Fruit fly (Drosophila melanogaster) whole organism, embryonic: ENCODE data around the gene CG10874.

ENCODE experiments used
- Asciz ChIP-seq: fragments of 200-800 bp; sonication (Bioruptor generic); optimal IDR thresholded peaks from 2 replicates; lab custom pipeline; 2017; ENCODE audit warnings: missing biosample characterization, mild to moderate bottlenecking, missing genetic modification characterization, missing genetic modification reagents
- B-H1 ChIP-seq: fragments of 200-800 bp; sonication (Bioruptor generic); IDR thresholded peaks from 3 replicates; pipeline ENCODE4 v1.3.6; 2022; ENCODE audit warnings: missing biosample characterization, missing genetic modification characterization
- CG11093 ChIP-seq: fragments of 200-800 bp; sonication (Bioruptor generic); IDR thresholded peaks from 3 replicates; pipeline ENCODE4 v1.3.6; 2022; ENCODE audit warnings: missing biosample characterization, missing genetic modification characterization
- CG12659 ChIP-seq: fragments of 200-800 bp; sonication (Bioruptor generic); optimal IDR thresholded peaks from 3 replicates; lab custom pipeline; 2017; ENCODE audit warnings: mild to moderate bottlenecking, missing biosample characterization, missing genetic modification reagents, missing genetic modification characterization
- CG1602 ChIP-seq: fragments of 200-800 bp; sonication (Bioruptor generic); optimal IDR thresholded peaks from 3 replicates; lab custom pipeline; 2016; ENCODE audit warnings: missing biosample characterization, missing genetic modification characterization
- CG1603 ChIP-seq: fragments of 200-800 bp; sonication (Bioruptor generic); optimal IDR thresholded peaks from 2 replicates; lab custom pipeline; 2019; ENCODE audit warnings: missing biosample characterization, mild to moderate bottlenecking, missing genetic modification characterization, moderate library complexity
- CG16813 ChIP-seq: fragments of 200-800 bp; sonication (Bioruptor generic); IDR thresholded peaks from 3 replicates; pipeline ENCODE4 v1.3.6; 2022; ENCODE audit warnings: missing biosample characterization, missing genetic modification characterization; ENCODE audit not compliant: partially characterized antibody
- CG17385 ChIP-seq: fragments of 200-800 bp; sonication (Bioruptor generic); optimal IDR thresholded peaks from 3 replicates; lab custom pipeline; 2018; ENCODE audit warnings: missing biosample characterization, mild to moderate bottlenecking, missing genetic modification characterization
- CG17912 ChIP-seq: fragments of 200-800 bp; sonication (Bioruptor generic); optimal IDR thresholded peaks from 2 replicates; lab custom pipeline; 2018; ENCODE audit warnings: missing biosample characterization, mild to moderate bottlenecking, missing genetic modification characterization
- CG18262 ChIP-seq: fragments of 200-800 bp; optimal IDR thresholded peaks from 3 replicates; lab custom pipeline; 2019; ENCODE audit warnings: missing biosample characterization, mild to moderate bottlenecking, missing genetic modification characterization, moderate library complexity
- CG2116 ChIP-seq: fragments of 200-800 bp; sonication (Bioruptor generic); optimal IDR thresholded peaks from 3 replicates; lab custom pipeline; 2018; ENCODE audit warnings: missing biosample characterization, mild to moderate bottlenecking, missing genetic modification characterization
- CG4360 ChIP-seq: fragments of 200-800 bp; sonication (Bioruptor generic); IDR thresholded peaks from 2 replicates; pipeline ENCODE4 v1.3.6; 2022; ENCODE audit warnings: missing biosample characterization, missing genetic modification characterization
- CG7271 ChIP-seq: fragments of 200-800 bp; sonication (Bioruptor generic); optimal IDR thresholded peaks from 2 replicates; lab custom pipeline; 2018; ENCODE audit warnings: missing biosample characterization, mild to moderate bottlenecking, missing genetic modification characterization, moderate library complexity
- CG8089 ChIP-seq: fragments of 200-800 bp; sonication (Bioruptor generic); optimal IDR thresholded peaks from 3 replicates; lab custom pipeline; 2016; ENCODE audit warnings: missing biosample characterization, missing genetic modification characterization
- CG8290 ChIP-seq, 3 experiments: fragments of 200-800 bp; sonication (Bioruptor generic); optimal IDR thresholded peaks; 2 replicates each; lab custom pipeline; 2016 to 2019; ENCODE audit warnings: missing biosample characterization in 3 of 3, missing genetic modification characterization in 3 of 3, mild to moderate bottlenecking in 2 of 3, moderate library complexity in 1 of 3
- CG8359 ChIP-seq: fragments of 200-800 bp; sonication (Bioruptor generic); optimal IDR thresholded peaks from 2 replicates; lab custom pipeline; 2017; ENCODE audit warnings: missing biosample characterization, mild to moderate bottlenecking, missing genetic modification characterization, borderline replicate concordance
- CHES-1-like ChIP-seq: fragments of 200-800 bp; sonication (Bioruptor generic); optimal IDR thresholded peaks from 2 replicates; lab custom pipeline; 2016; ENCODE audit warnings: missing biosample characterization, missing genetic modification characterization
- Dbx ChIP-seq: fragments of 200-800 bp; sonication (Bioruptor generic); IDR thresholded peaks from 3 replicates; pipeline ENCODE4 v1.3.6; 2022; ENCODE audit warnings: missing biosample characterization, missing genetic modification characterization
- Deaf1 ChIP-seq: fragments of 200-800 bp; optimal IDR thresholded peaks from 3 replicates; lab custom pipeline; 2019; ENCODE audit warnings: missing biosample characterization, mild to moderate bottlenecking, missing genetic modification characterization, moderate library complexity
- Dek ChIP-seq: fragments of 200-800 bp; sonication (Bioruptor generic); optimal IDR thresholded peaks from 3 replicates; lab custom pipeline; 2019; ENCODE audit warnings: missing biosample characterization, mild to moderate bottlenecking, missing genetic modification characterization, moderate library complexity
- Gsc ChIP-seq: fragments of 200-800 bp; sonication (Bioruptor generic); IDR thresholded peaks from 2 replicates; pipeline ENCODE4 v1.3.6; 2022; ENCODE audit warnings: missing biosample characterization, missing genetic modification characterization
- Hr78 ChIP-seq, 2 experiments: fragments of 200-800 bp in 1 of 2; fragments of >200 bp in 1 of 2; sonication (Bioruptor generic) in 1 of 2; optimal IDR thresholded peaks; 2 replicates each; lab custom pipeline; 2017 to 2019; ENCODE audit warnings: missing biosample characterization in 2 of 2, missing genetic modification characterization in 2 of 2, mild to moderate bottlenecking in 1 of 2, moderate library complexity in 1 of 2
- Lim3 ChIP-seq: fragments of 200-800 bp; sonication (Bioruptor generic); IDR thresholded peaks from 2 replicates; pipeline ENCODE4 v1.3.6; 2022; ENCODE audit warnings: missing biosample characterization, missing genetic modification characterization
- Neu2 ChIP-seq: fragments of 200-800 bp; sonication (Bioruptor generic); optimal IDR thresholded peaks from 3 replicates; lab custom pipeline; 2016; ENCODE audit warnings: missing biosample characterization, missing genetic modification characterization, borderline replicate concordance
- NfI ChIP-seq: fragments of 200-800 bp; sonication (Bioruptor generic); optimal IDR thresholded peaks from 3 replicates; lab custom pipeline; 2018; ENCODE audit warnings: missing biosample characterization, mild to moderate bottlenecking, missing genetic modification characterization, moderate library complexity
- PHDP ChIP-seq: fragments of 200-800 bp; sonication (Bioruptor generic); optimal IDR thresholded peaks from 3 replicates; lab custom pipeline; 2018; ENCODE audit warnings: missing biosample characterization, mild to moderate bottlenecking, missing genetic modification characterization, moderate library complexity
- Vsx1 ChIP-seq: fragments of 200-800 bp; sonication (Bioruptor generic); optimal IDR thresholded peaks from 2 replicates; lab custom pipeline; 2017; ENCODE audit warnings: missing biosample characterization, mild to moderate bottlenecking, missing genetic modification characterization, missing genetic modification reagents
- ato ChIP-seq: fragments of 200-800 bp; sonication (Bioruptor generic); IDR thresholded peaks from 2 replicates; pipeline ENCODE4 v1.3.6; 2022; ENCODE audit warnings: missing biosample characterization, missing genetic modification characterization; ENCODE audit not compliant: partially characterized antibody
- bigmax ChIP-seq: fragments of 200-800 bp; sonication (Bioruptor generic); optimal IDR thresholded peaks from 2 replicates; lab custom pipeline; 2018; ENCODE audit warnings: missing biosample characterization, mild to moderate bottlenecking, missing genetic modification characterization
- chm ChIP-seq: fragments of 200-800 bp; sonication (Bioruptor generic); IDR thresholded peaks from 2 replicates; pipeline ENCODE4 v1.3.6; 2022; ENCODE audit warnings: missing biosample characterization, missing genetic modification characterization
- dan ChIP-seq: fragments of 200-800 bp; sonication (Bioruptor generic); IDR thresholded peaks from 2 replicates; pipeline ENCODE4 v1.3.6; 2022; ENCODE audit warnings: missing biosample characterization, missing genetic modification characterization
- dysf ChIP-seq: fragments of 200-800 bp; sonication (Bioruptor generic); IDR thresholded peaks from 3 replicates; pipeline ENCODE4 v1.3.6; 2022; ENCODE audit warnings: missing biosample characterization, missing genetic modification characterization
- en ChIP-seq: fragments of 200-800 bp; sonication (Bioruptor generic); optimal IDR thresholded peaks from 2 replicates; lab custom pipeline; 2016; ENCODE audit warnings: missing biosample characterization, missing genetic modification characterization
- fu2 ChIP-seq: fragments of 200-800 bp; sonication (Bioruptor generic); optimal IDR thresholded peaks from 2 replicates; lab custom pipeline; 2016; ENCODE audit warnings: missing biosample characterization, missing genetic modification characterization
- gce ChIP-seq: fragments of 200-800 bp; sonication (Bioruptor generic); IDR thresholded peaks from 3 replicates; pipeline ENCODE4 v1.3.6; 2022; ENCODE audit warnings: missing biosample characterization, missing genetic modification characterization
- her ChIP-seq: fragments of 200-800 bp; sonication (Bioruptor generic); optimal IDR thresholded peaks from 2 replicates; lab custom pipeline; 2016; ENCODE audit warnings: missing biosample characterization, missing genetic modification characterization
- kah ChIP-seq: fragments of 200-800 bp; sonication (Bioruptor generic); optimal IDR thresholded peaks from 2 replicates; lab custom pipeline; 2018; ENCODE audit warnings: missing biosample characterization, mild to moderate bottlenecking, missing genetic modification characterization
- lola ChIP-seq, 3 experiments: fragments of >200 bp in 2 of 3; fragments of 200-800 bp in 1 of 3; sonication (Bioruptor generic) in 1 of 3; optimal IDR thresholded peaks; 2 replicates each; lab custom pipeline; 2017 to 2019; ENCODE audit warnings: missing biosample characterization in 3 of 3, missing genetic modification characterization in 3 of 3, mild to moderate bottlenecking in 1 of 3, moderate library complexity in 1 of 3
- luna ChIP-seq: fragments of 200-800 bp; sonication (Bioruptor generic); optimal IDR thresholded peaks from 2 replicates; lab custom pipeline; 2016; ENCODE audit warnings: missing biosample characterization, missing genetic modification characterization
- mam ChIP-seq: fragments of 200-800 bp; sonication (Bioruptor generic); optimal IDR thresholded peaks from 3 replicates; lab custom pipeline; 2016; ENCODE audit warnings: missing biosample characterization, missing genetic modification characterization
- rib ChIP-seq: fragments of 200-800 bp; sonication (Bioruptor generic); IDR thresholded peaks from 2 replicates; pipeline ENCODE4 v1.3.6; 2022; ENCODE audit warnings: missing biosample characterization, missing genetic modification characterization
- sens ChIP-seq: fragments of 200-800 bp; sonication (Bioruptor generic); peaks from one replicate; lab custom pipeline; 2016; ENCODE audit warnings: missing biosample characterization, missing genetic modification characterization
- sisA ChIP-seq: fragments of 200-800 bp; sonication (Bioruptor generic); IDR thresholded peaks from 2 replicates; pipeline ENCODE4 v1.3.6; 2022; ENCODE audit warnings: missing biosample characterization, missing genetic modification characterization
- slp2 ChIP-seq: fragments of 200-800 bp; sonication (Bioruptor generic); optimal IDR thresholded peaks from 2 replicates; lab custom pipeline; 2016; ENCODE audit warnings: missing biosample characterization, missing genetic modification characterization
- sr ChIP-seq: fragments of 200-800 bp; sonication (Bioruptor generic); IDR thresholded peaks from 3 replicates; pipeline ENCODE4 v1.3.6; 2022; ENCODE audit warnings: missing biosample characterization, missing genetic modification characterization
- tll ChIP-seq, 2 experiments: fragments of 200-800 bp in 1 of 2; fragments of >200 bp in 1 of 2; sonication (Bioruptor generic) in 1 of 2; optimal IDR thresholded peaks; 2 replicates each; lab custom pipeline; 2017 to 2019; ENCODE audit warnings: missing biosample characterization in 2 of 2, missing genetic modification characterization in 2 of 2, mild to moderate bottlenecking in 1 of 2, moderate library complexity in 1 of 2
- vfl ChIP-seq: fragments of 200-800 bp; sonication (Bioruptor generic); optimal IDR thresholded peaks from 2 replicates; lab custom pipeline; 2016; ENCODE audit warnings: missing biosample characterization, missing genetic modification characterization
- wor ChIP-seq: fragments of 200-800 bp; sonication (Bioruptor generic); IDR thresholded peaks from 2 replicates; pipeline ENCODE4 v1.3.6; 2022; ENCODE audit warnings: missing biosample characterization, missing genetic modification characterization

The CG10874 gene

dm6 chr2L:2198613-2199432 is 6.6 kb upstream of the CG10874 start (continued):
- TF ChIP-seq CG8290 (GFP tag; optimal IDR thresholded peaks at IDR 0.05; lab: Kevin White, UChicago) (peak; percentile 45), CG8290 (tag; optimal IDR thresholded peaks at IDR 0.05; lab: Kevin White, UChicago) (peak; percentile 4 to 88), gce (GFP tag; lab: Robert Waterston, UW) (no peak), CG17912 (GFP tag; lab: Kevin White, UChicago) (no peak), slp2 (GFP tag; lab: Kevin White, UChicago) (peak; percentile 78), kah (GFP tag; lab: Kevin White, UChicago) (peak; percentile 82), CG8089 (GFP tag; lab: Kevin White, UChicago) (peak; percentile 87), CG12659 (GFP tag; lab: Kevin White, UChicago) (peak; percentile 82), bigmax (GFP tag; lab: Kevin White, UChicago) (no peak), CG2116 (GFP tag; lab: Kevin White, UChicago) (peak; percentile 53), sr (GFP tag; lab: Robert Waterston, UW) (no peak), wor (no peak), dysf (no peak), CG11093 (GFP tag; lab: Robert Waterston, UW) (peak; percentile 84), chm (no peak), sisA (GFP tag; lab: Robert Waterston, UW) (no peak), Dek (tag; lab: Kevin White, UChicago) (peak; percentile 71), CG4360 (no peak), NfI (peak; percentile 78), dan (GFP tag; lab: Robert Waterston, UW) (no peak), PHDP (tag; lab: Kevin White, UChicago) (peak; percentile 90), Neu2 (peak; percentile 31), CG1603 (tag; lab: Kevin White, UChicago) (peak; percentile 95), Hr78 (GFP tag; optimal IDR thresholded peaks at IDR 0.05; lab: Kevin White, UChicago) (peak in 1 of 2 experiments; percentile 66), en (GFP tag; lab: Kevin White, UChicago) (peak; percentile 82), ato (no peak), Lim3 (GFP tag; lab: Robert Waterston, UW) (no peak), sens (GFP tag; lab: Kevin White, UChicago) (peak; percentile 99), CG7271 (tag; lab: Kevin White, UChicago) (peak; percentile 18), fu2 (GFP tag; lab: Kevin White, UChicago) (peak; percentile 70), Deaf1 (tag; lab: Kevin White, UChicago) (peak; percentile 89), CG1602 (GFP tag; lab: Kevin White, UChicago) (peak; percentile 86), vfl (GFP tag; lab: Kevin White, UChicago) (peak; percentile 72), her (GFP tag; lab: Kevin White, UChicago) (peak; percentile 84), CG8359 (peak; percentile 73), CG16813 (GFP tag; lab: Robert Waterston, UW) (no peak), luna (GFP tag; lab: Kevin White, UChicago) (no peak), Dbx (GFP tag; lab: Robert Waterston, UW) (no peak), CG18262 (tag; lab: Kevin White, UChicago) (peak; percentile 89), Gsc (GFP tag; lab: Robert Waterston, UW) (no peak), CHES-1-like (GFP tag; lab: Kevin White, UChicago) (peak; percentile 80), Vsx1 (GFP tag; lab: Kevin White, UChicago) (peak; percentile 57), lola (GFP tag; optimal IDR thresholded peaks at IDR 0.05; lab: Kevin White, UChicago) (peak in 1 of 3 experiments; percentile 83), tll (GFP tag; optimal IDR thresholded peaks at IDR 0.05; lab: Kevin White, UChicago) (no peak), CG17385 (GFP tag; lab: Kevin White, UChicago) (peak; percentile 79), rib (GFP tag; lab: Robert Waterston, UW) (no peak), Asciz (peak; percentile 87), B-H1 (no peak), mam (peak; percentile 85)
